Worm (Caenorhabditis elegans) whole organism, L4/young adult: ENCODE data around the gene nhr-258.

Source experiments
- W03F9.2 ChIP-seq: fragments of 150-350 bp; optimal IDR thresholded peaks from 2 replicates; lab custom pipeline; 2014; ENCODE audit warnings: missing biosample characterization, missing genetic modification characterization
- dao-5 ChIP-seq: sonication (generic microtip); optimal IDR thresholded peaks from 2 replicates; lab custom pipeline; 2016; ENCODE audit warnings: missing genotype, missing genetic modification characterization, moderate library complexity, missing compliant biosample characterization
- him-1 ChIP-seq: sonication (generic microtip); optimal IDR thresholded peaks from 2 replicates; lab custom pipeline; 2016; ENCODE audit warnings: missing genotype, missing genetic modification reagents, missing genetic modification characterization, missing compliant biosample characterization

- TF ChIP-seq him-1 (tag; lab: Kevin White, UChicago) (no peak), dao-5 (no peak), W03F9.2 (tag; lab: Kevin White, UChicago) (no peak)
Measured at ce11 chrIV:8070934-8071333, 26.2 kb downstream of the nhr-258 start.
